Fruit fly (Drosophila melanogaster) whole organism: Measurements from ENCODE around the gene Acp63F.

Experiments
- CG8478 ChIP-seq: fragments of >200 bp; optimal IDR thresholded peaks from 2 replicates; lab custom pipeline; 2018; ENCODE audit warnings: inconsistent platforms
- Dll ChIP-seq: fragments of >200 bp; optimal IDR thresholded peaks from 2 replicates; lab custom pipeline; 2017
- pan ChIP-seq: fragments of >200 bp; optimal IDR thresholded peaks from 2 replicates; lab custom pipeline; 2017
- psq ChIP-seq: fragments of >200 bp; optimal IDR thresholded peaks from 2 replicates; lab custom pipeline; 2017
- usp ChIP-seq: fragments of >200 bp; optimal IDR thresholded peaks from 2 replicates; lab custom pipeline; 2017; ENCODE audit warnings: missing biosample characterization, missing genetic modification characterization, mixed read lengths

dm6 chr3L:3851048-3851447 lies 34.9 kb upstream of the Acp63F start:
- TF ChIP-seq Dll (lab: Kevin White, UChicago) (no peak), pan (lab: Kevin White, UChicago) (no peak), CG8478 (lab: Kevin White, UChicago) (no peak), psq (lab: Kevin White, UChicago) (no peak), usp (GFP tag; lab: Kevin White, UChicago) (no peak)
